Worm (Caenorhabditis elegans): ENCODE measurements around the gene M151.10.

ce11 chrII:3616615-3617014 is 23.5 kb downstream of the M151.10 start:
- TF ChIP-seq aly-1 (tag; optimal IDR thresholded peaks at IDR 0.05) (no peak), tra-4 (tag; optimal IDR thresholded peaks at IDR 0.05) (no peak), ama-1 (optimal IDR thresholded peaks at IDR 0.05) (no peak), flt-1 (GFP tag; IDR thresholded peaks at IDR 0.05) (no peak), hmg-4 (GFP tag; optimal IDR thresholded peaks at IDR 0.05) (no peak), ceh-13 (GFP tag; optimal IDR thresholded peaks at IDR 0.05) (no peak), hnd-1 (tag; optimal IDR thresholded peaks at IDR 0.05) (no peak), F13C5.2 (tag; optimal IDR thresholded peaks at IDR 0.05) (no peak), ets-7 (tag; optimal IDR thresholded peaks at IDR 0.05) (no peak), sea-1 (GFP tag; conservative IDR thresholded peaks at IDR 0.05) (no peak)
